Fruit fly (Drosophila melanogaster) whole organism, embryonic: ENCODE results near the gene CG43117.

Source experiments
- Ada2b ChIP-seq: fragments of 200-800 bp; sonication (Bioruptor generic); IDR thresholded peaks from 2 replicates; pipeline ENCODE4 v1.3.6; 2022; ENCODE audit warnings: missing biosample characterization, missing genetic modification characterization
- Aef1 ChIP-seq: fragments of 200-800 bp; sonication (Bioruptor generic); IDR thresholded peaks from 3 replicates; pipeline ENCODE4 v1.3.6; 2022; ENCODE audit warnings: missing biosample characterization, missing genetic modification characterization
- Blimp-1 ChIP-seq: fragments of 200-800 bp; sonication (Bioruptor generic); optimal IDR thresholded peaks from 3 replicates; lab custom pipeline; 2018; ENCODE audit warnings: missing biosample characterization, missing genetic modification characterization, mild to moderate bottlenecking, moderate library complexity, missing genetic modification reagents
- CG10366 ChIP-seq: fragments of 200-800 bp; sonication (Bioruptor generic); IDR thresholded peaks from 2 replicates; pipeline ENCODE4 v1.3.6; 2022; ENCODE audit warnings: missing biosample characterization, missing genetic modification characterization
- CG13424 ChIP-seq: fragments of 200-800 bp; sonication (Bioruptor generic); optimal IDR thresholded peaks from 2 replicates; lab custom pipeline; 2019; ENCODE audit warnings: missing biosample characterization, mild to moderate bottlenecking, missing genetic modification characterization, moderate library complexity
- CG1603 ChIP-seq: fragments of 200-800 bp; sonication (Bioruptor generic); optimal IDR thresholded peaks from 2 replicates; lab custom pipeline; 2019; ENCODE audit warnings: missing biosample characterization, mild to moderate bottlenecking, missing genetic modification characterization, moderate library complexity
- CG1647 ChIP-seq: fragments of 200-800 bp; sonication (Bioruptor generic); optimal IDR thresholded peaks from 3 replicates; lab custom pipeline; 2016; ENCODE audit warnings: missing biosample characterization, missing genetic modification characterization
- CG17359 ChIP-seq: fragments of 200-800 bp; sonication (Bioruptor generic); optimal IDR thresholded peaks from 3 replicates; lab custom pipeline; 2018; ENCODE audit warnings: missing biosample characterization, mild to moderate bottlenecking, missing genetic modification characterization, moderate library complexity
- CG17568 ChIP-seq: fragments of 200-800 bp; sonication (Bioruptor generic); optimal IDR thresholded peaks from 2 replicates; lab custom pipeline; 2018; ENCODE audit warnings: missing biosample characterization, mild to moderate bottlenecking, missing genetic modification characterization, moderate library complexity
- CG17829 ChIP-seq: fragments of 200-800 bp; optimal IDR thresholded peaks from 2 replicates; lab custom pipeline; 2019; ENCODE audit warnings: missing biosample characterization, mild to moderate bottlenecking, missing genetic modification characterization, moderate library complexity
- CG2120 ChIP-seq: fragments of 200-800 bp; sonication (Bioruptor generic); optimal IDR thresholded peaks from 3 replicates; lab custom pipeline; 2016; ENCODE audit warnings: missing biosample characterization, missing genetic modification characterization
- CG2678 ChIP-seq: fragments of 200-800 bp; sonication (Bioruptor generic); optimal IDR thresholded peaks from 3 replicates; lab custom pipeline; 2019; ENCODE audit warnings: missing biosample characterization, mild to moderate bottlenecking, missing genetic modification characterization, moderate library complexity
- CG31441 ChIP-seq: fragments of 200-800 bp; sonication (Bioruptor generic); IDR thresholded peaks from 2 replicates; pipeline ENCODE4 v1.3.6; 2022; ENCODE audit warnings: missing biosample characterization, missing genetic modification characterization
- CG4820 ChIP-seq: fragments of 200-800 bp; sonication (Bioruptor generic); optimal IDR thresholded peaks from 3 replicates; lab custom pipeline; 2016; ENCODE audit warnings: missing biosample characterization, missing genetic modification characterization
- CG5245 ChIP-seq: fragments of 200-800 bp; sonication (Bioruptor generic); optimal IDR thresholded peaks from 3 replicates; lab custom pipeline; 2016; ENCODE audit warnings: missing biosample characterization, missing genetic modification characterization
- CG6813 ChIP-seq: fragments of 200-800 bp; sonication (Bioruptor generic); optimal IDR thresholded peaks from 2 replicates; lab custom pipeline; 2017; ENCODE audit warnings: missing biosample characterization, missing genetic modification characterization, mild to moderate bottlenecking, moderate library complexity, missing genetic modification reagents
- CG9817 ChIP-seq: fragments of 200-800 bp; sonication (Bioruptor generic); optimal IDR thresholded peaks from 2 replicates; lab custom pipeline; 2018; ENCODE audit warnings: missing biosample characterization, mild to moderate bottlenecking, missing genetic modification characterization, moderate library complexity
- Eip74EF ChIP-seq, 2 experiments: fragments of 200-800 bp in 1 of 2; fragments of >200 bp in 1 of 2; sonication (Bioruptor generic) in 1 of 2; optimal IDR thresholded peaks; 2 replicates each; lab custom pipeline; 2017 to 2019; ENCODE audit warnings: missing biosample characterization in 2 of 2, missing genetic modification characterization in 2 of 2, mild to moderate bottlenecking in 1 of 2, moderate library complexity in 1 of 2
- Ets65A ChIP-seq: fragments of 200-800 bp; sonication (Bioruptor generic); peaks from one replicate; lab custom pipeline; 2016; ENCODE audit warnings: missing biosample characterization, missing genetic modification characterization
- H15 ChIP-seq: fragments of 200-800 bp; sonication (Bioruptor generic); IDR thresholded peaks from 3 replicates; pipeline ENCODE4 v1.3.6; 2022; ENCODE audit warnings: missing biosample characterization, missing genetic modification characterization
- Hmx ChIP-seq: fragments of 200-800 bp; sonication (Bioruptor generic); optimal IDR thresholded peaks from 2 replicates; lab custom pipeline; 2016; ENCODE audit warnings: missing biosample characterization, missing genetic modification characterization
- Pdp1 ChIP-seq, 2 experiments: fragments of 200-800 bp; sonication (Bioruptor generic); optimal IDR thresholded peaks; 3 replicates each; lab custom pipeline; 2016; ENCODE audit warnings: missing biosample characterization in 2 of 2, missing genetic modification characterization in 2 of 2, mild to moderate bottlenecking in 1 of 2, moderate library complexity in 1 of 2
- Ptx1 ChIP-seq: fragments of 200-800 bp; sonication (Bioruptor generic); IDR thresholded peaks from 2 replicates; pipeline ENCODE4 v1.3.6; 2022; ENCODE audit warnings: missing biosample characterization, missing genetic modification characterization
- Rx ChIP-seq: fragments of 200-800 bp; sonication (Bioruptor generic); IDR thresholded peaks from 2 replicates; pipeline ENCODE4 v1.3.6; 2022; ENCODE audit warnings: missing biosample characterization, missing genetic modification characterization
- Scr ChIP-seq: fragments of 200-800 bp; sonication (Bioruptor generic); IDR thresholded peaks from 2 replicates; pipeline ENCODE4 v1.3.6; 2022; ENCODE audit warnings: missing biosample characterization, missing genetic modification characterization; ENCODE audit not compliant: partially characterized antibody
- Xbp1 ChIP-seq: fragments of 200-800 bp; sonication (Bioruptor generic); optimal IDR thresholded peaks from 3 replicates; lab custom pipeline; 2016; ENCODE audit warnings: missing biosample characterization, mild to moderate bottlenecking, missing genetic modification characterization
- cad ChIP-seq: fragments of >200 bp; optimal IDR thresholded peaks from 2 replicates; lab custom pipeline; 2017; ENCODE audit warnings: missing biosample characterization, missing genetic modification characterization
- caup ChIP-seq: fragments of 200-800 bp; sonication (Bioruptor generic); optimal IDR thresholded peaks from 3 replicates; lab custom pipeline; 2017; ENCODE audit warnings: missing biosample characterization, mild to moderate bottlenecking, missing genetic modification characterization, moderate library complexity; ENCODE audit not compliant: severe bottlenecking
- chinmo ChIP-seq: fragments of 200-800 bp; sonication (Bioruptor generic); IDR thresholded peaks from 4 replicates; pipeline ENCODE4 v1.3.6; 2022; ENCODE audit warnings: missing biosample characterization, missing genetic modification characterization; ENCODE audit not compliant: partially characterized antibody
- corto ChIP-seq: fragments of 200-800 bp; sonication (Bioruptor generic); optimal IDR thresholded peaks from 2 replicates; lab custom pipeline; 2016; ENCODE audit warnings: missing biosample characterization, mild to moderate bottlenecking, missing genetic modification characterization, moderate library complexity
- dysf ChIP-seq: fragments of 200-800 bp; sonication (Bioruptor generic); IDR thresholded peaks from 3 replicates; pipeline ENCODE4 v1.3.6; 2022; ENCODE audit warnings: missing biosample characterization, missing genetic modification characterization
- gem ChIP-seq: fragments of 200-800 bp; sonication (Bioruptor generic); optimal IDR thresholded peaks from 2 replicates; lab custom pipeline; 2019; ENCODE audit warnings: missing biosample characterization, mild to moderate bottlenecking, missing genetic modification characterization, moderate library complexity
- h ChIP-seq: fragments of >200 bp; optimal IDR thresholded peaks from 2 replicates; lab custom pipeline; 2017
- hkb ChIP-seq, 2 experiments: fragments of 200-800 bp in 1 of 2; fragments of >200 bp in 1 of 2; sonication (Bioruptor generic) in 1 of 2; IDR thresholded peaks in 1 of 2; optimal IDR thresholded peaks in 1 of 2; 2 replicates each; pipeline versions ENCODE4 v1.3.6 to Lab custom; 2017 to 2022; ENCODE audit warnings: missing biosample characterization in 1 of 2, missing genetic modification characterization in 1 of 2
- lab ChIP-seq: fragments of 200-800 bp; sonication (Bioruptor generic); optimal IDR thresholded peaks from 3 replicates; lab custom pipeline; 2017; ENCODE audit warnings: missing biosample characterization, missing genetic modification characterization, mild to moderate bottlenecking, moderate library complexity, missing genetic modification reagents
- lbe ChIP-seq: fragments of 200-800 bp; sonication (Bioruptor generic); optimal IDR thresholded peaks from 2 replicates; lab custom pipeline; 2016; ENCODE audit warnings: missing biosample characterization, mild to moderate bottlenecking, missing genetic modification characterization
- lilli ChIP-seq: fragments of 200-800 bp; sonication (Bioruptor generic); optimal IDR thresholded peaks from 3 replicates; lab custom pipeline; 2016; ENCODE audit warnings: missing biosample characterization, missing genetic modification characterization
- nerfin-2 ChIP-seq: fragments of 200-800 bp; sonication (Bioruptor generic); IDR thresholded peaks from 2 replicates; pipeline ENCODE4 v1.3.6; 2022; ENCODE audit warnings: missing biosample characterization, missing genetic modification characterization; ENCODE audit not compliant: partially characterized antibody
- nmo ChIP-seq: fragments of 200-800 bp; sonication (Bioruptor generic); optimal IDR thresholded peaks from 2 replicates; lab custom pipeline; 2018; ENCODE audit warnings: missing biosample characterization, mild to moderate bottlenecking, missing genetic modification characterization, moderate library complexity
- prd ChIP-seq, 3 experiments: fragments of >200 bp in 2 of 3; fragments of 200-800 bp in 1 of 3; sonication (Bioruptor generic) in 1 of 3; optimal IDR thresholded peaks in 2 of 3; IDR thresholded peaks in 1 of 3; 2 replicates in 2 of 3; 3 replicates in 1 of 3; pipeline versions ENCODE4 v1.3.6 to Lab custom; 2017 to 2022; ENCODE audit warnings: missing biosample characterization in 1 of 3, missing genetic modification characterization in 1 of 3
- row ChIP-seq: fragments of 200-800 bp; sonication (Bioruptor generic); IDR thresholded peaks from 3 replicates; pipeline ENCODE4 v1.3.6; 2022; ENCODE audit warnings: missing biosample characterization, missing genetic modification characterization
- slbo ChIP-seq: fragments of 200-800 bp; sonication (Bioruptor generic); IDR thresholded peaks from 2 replicates; pipeline ENCODE4 v1.3.6; 2022; ENCODE audit warnings: missing biosample characterization, missing genetic modification characterization
- ttk ChIP-seq: fragments of 200-800 bp; sonication (Bioruptor generic); IDR thresholded peaks from 2 replicates; pipeline ENCODE4 v2.1.2; 2022; ENCODE audit warnings: missing biosample characterization, missing genetic modification characterization
- unpg ChIP-seq: fragments of 200-800 bp; sonication (Bioruptor generic); optimal IDR thresholded peaks from 3 replicates; lab custom pipeline; 2018; ENCODE audit warnings: missing biosample characterization, mild to moderate bottlenecking, missing genetic modification characterization, moderate library complexity

CG43117 gene

DNA sequence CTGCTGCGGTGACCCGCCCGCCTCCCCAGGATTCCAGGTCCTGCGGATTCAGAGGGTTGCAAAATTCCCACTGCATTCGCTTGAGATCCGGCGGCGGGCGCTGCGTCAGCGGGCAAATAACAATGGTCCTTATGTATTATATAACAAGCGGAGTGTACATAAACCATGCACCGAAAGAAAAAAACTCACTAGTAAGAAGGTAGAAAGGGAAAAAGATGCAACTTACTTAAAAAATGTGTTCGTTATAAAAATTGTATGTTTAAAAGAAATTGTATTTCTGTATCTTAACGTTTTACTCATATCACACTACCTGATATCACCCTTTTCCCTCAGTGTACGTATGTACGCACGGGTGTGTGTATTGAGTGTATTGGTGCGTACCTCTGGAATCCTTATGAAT lies 44.5 kb downstream of the CG43117 start (continued):
- TF ChIP-seq lab (GFP tag; lab: Kevin White, UChicago) (peak; percentile 36), hkb (optimal IDR thresholded peaks at IDR 0.05; lab: Kevin White, UChicago) (no peak), hkb (GFP tag; IDR thresholded peaks at IDR 0.05; lab: Robert Waterston, UW) (peak; percentile 36; the same call in 1 of the 2 replicates), slbo (GFP tag; lab: Robert Waterston, UW) (0 out of 2 replicates have a peak, but pooled peaks have one; percentile 21), CG5245 (GFP tag; lab: Kevin White, UChicago) (no peak), CG13424 (peak; percentile 14), H15 (GFP tag; lab: Robert Waterston, UW) (no peak), Scr (GFP tag; lab: Robert Waterston, UW) (no peak), cad (GFP tag; lab: Kevin White, UChicago) (no peak), prd (optimal IDR thresholded peaks at IDR 0.05; lab: Kevin White, UChicago) (no peak), prd (GFP tag; IDR thresholded peaks at IDR 0.05; lab: Robert Waterston, UW) (peak; percentile 72; the same call in 2 of the 3 replicates), h (lab: Kevin White, UChicago) (no peak), CG2678 (tag; lab: Kevin White, UChicago) (peak; percentile 46), CG17359 (tag; lab: Kevin White, UChicago) (no peak), unpg (GFP tag; lab: Kevin White, UChicago) (peak; percentile 18), lilli (GFP tag; lab: Kevin White, UChicago) (no peak), Xbp1 (peak; percentile 3), CG6813 (GFP tag; lab: Kevin White, UChicago) (peak; percentile 16), lbe (peak; percentile 36), Ptx1 (GFP tag; lab: Robert Waterston, UW) (0 out of 2 replicates have a peak, but pooled peaks have one; percentile 44), Aef1 (GFP tag; lab: Robert Waterston, UW) (no peak), Ada2b (GFP tag; lab: Robert Waterston, UW) (peak; percentile 25; the same call in 1 of the 2 replicates), Rx (GFP tag; lab: Robert Waterston, UW) (no peak), nmo (GFP tag; lab: Kevin White, UChicago) (peak; percentile 8), caup (GFP tag; lab: Kevin White, UChicago) (no peak), CG1647 (no peak), Hmx (GFP tag; lab: Kevin White, UChicago) (no peak), nerfin-2 (no peak), CG1603 (tag; lab: Kevin White, UChicago) (peak; percentile 23), CG31441 (GFP tag; lab: Robert Waterston, UW) (0 out of 2 replicates have a peak, but pooled peaks have one; percentile 28), CG10366 (GFP tag; lab: Robert Waterston, UW) (no peak), CG4820 (GFP tag; lab: Kevin White, UChicago) (peak; percentile 13), Eip74EF (GFP tag; optimal IDR thresholded peaks at IDR 0.05; lab: Kevin White, UChicago) (no peak), Blimp-1 (GFP tag; lab: Kevin White, UChicago) (peak; percentile 32), ttk (GFP tag; lab: Robert Waterston, UW) (0 out of 2 replicates have a peak, but pooled peaks have one; percentile 32), Pdp1 (GFP tag; optimal IDR thresholded peaks at IDR 0.05; lab: Kevin White, UChicago) (peak in 1 of 2 experiments; percentile 88), chinmo (GFP tag; lab: Robert Waterston, UW) (no peak), CG9817 (tag; lab: Kevin White, UChicago) (peak; percentile 15), CG17829 (peak; percentile 7), Ets65A (GFP tag; lab: Kevin White, UChicago) (peak; percentile 91), gem (peak; percentile 49), corto (GFP tag; lab: Kevin White, UChicago) (peak; percentile 54), CG17568 (no peak), row (GFP tag; lab: Robert Waterston, UW) (0 out of 3 replicates have a peak, but pooled peaks have one; percentile 40), CG2120 (GFP tag; lab: Kevin White, UChicago) (peak; percentile 14), dysf (GFP tag; lab: Robert Waterston, UW) (peak; percentile 31; the same call in 1 of the 3 replicates)
